Worm (Caenorhabditis elegans): ENCODE results near the gene R07B7.8.

ce11 chrV:12120381-12120780 is 36.3 kb upstream of the R07B7.8 start, which contains the start of gene C13C4.7:
- TF ChIP-seq sea-2 (GFP tag; optimal IDR thresholded peaks at IDR 0.05) = no peak
- TF ChIP-seq pha-4 (tag; optimal IDR thresholded peaks at IDR 0.05) = no peak
- TF ChIP-seq nhr-237 (tag; optimal IDR thresholded peaks at IDR 0.05) = no peak
- TF ChIP-seq elt-2 (tag; optimal IDR thresholded peaks at IDR 0.05) = no peak

Measured in whole organism, L3 larva.